Worm (Caenorhabditis elegans) whole organism, early embryonic: ENCODE measurements around the gene C35B1.8.

ENCODE experiments used
- B0310.2 ChIP-seq: sonication (generic microtip); optimal IDR thresholded peaks from 2 replicates; lab custom pipeline; 2016; ENCODE audit warnings: mild to moderate bottlenecking, missing genetic modification characterization, missing compliant biosample characterization
- aly-1 ChIP-seq: sonication (generic microtip); optimal IDR thresholded peaks from 2 replicates; lab custom pipeline; 2016; ENCODE audit warnings: missing genetic modification characterization, missing compliant biosample characterization
- ama-1 ChIP-seq: fragments of 150-350 bp; optimal IDR thresholded peaks from 2 replicates; lab custom pipeline; 2014
- ceh-13 ChIP-seq: fragments of 200-800 bp; sonication (Bioruptor generic); optimal IDR thresholded peaks from 2 replicates; lab custom pipeline; 2018; ENCODE audit warnings: mild to moderate bottlenecking, missing genetic modification characterization, missing compliant biosample characterization
- ceh-36 ChIP-seq: sonication (generic microtip); optimal IDR thresholded peaks from 2 replicates; lab custom pipeline; 2016; ENCODE audit warnings: missing genetic modification characterization, inconsistent platforms, missing compliant biosample characterization
- ets-7 ChIP-seq: sonication (generic microtip); optimal IDR thresholded peaks from 2 replicates; lab custom pipeline; 2016; ENCODE audit warnings: missing genotype, missing genetic modification characterization, missing compliant biosample characterization
- flt-1 ChIP-seq: fragments of 200-800 bp; sonication (Bioruptor generic); IDR thresholded peaks from 2 replicates; pipeline ENCODE4 v1.3.6; 2022; ENCODE audit warnings: missing genetic modification characterization, missing compliant biosample characterization
- hmbx-1 ChIP-seq: sonication (generic microtip); optimal IDR thresholded peaks from 2 replicates; lab custom pipeline; 2016; ENCODE audit warnings: mild to moderate bottlenecking, missing genetic modification characterization, missing compliant biosample characterization
- hmg-4 ChIP-seq: fragments of 200-800 bp; sonication (Bioruptor generic); optimal IDR thresholded peaks from 2 replicates; lab custom pipeline; 2018; ENCODE audit warnings: mild to moderate bottlenecking, missing genetic modification characterization, missing compliant biosample characterization
- hnd-1 ChIP-seq: sonication (generic microtip); optimal IDR thresholded peaks from 2 replicates; lab custom pipeline; 2016; ENCODE audit warnings: missing genetic modification characterization, missing compliant biosample characterization
- pes-1 ChIP-seq: fragments of 200-800 bp; sonication (Bioruptor generic); IDR thresholded peaks from 2 replicates; pipeline ENCODE4 v1.3.6; 2022; ENCODE audit warnings: missing genetic modification reagents, missing genetic modification characterization, missing compliant biosample characterization
- scrt-1 ChIP-seq: fragments of 200-800 bp; sonication (Bioruptor generic); IDR thresholded peaks from 2 replicates; pipeline ENCODE4 v1.3.6; 2022; ENCODE audit warnings: missing genetic modification characterization, missing compliant biosample characterization
- sea-1 ChIP-seq: fragments of 200-800 bp; sonication (Bioruptor generic); conservative IDR thresholded peaks from 2 replicates; pipeline ENCODE4 v1.3.6; 2022; ENCODE audit warnings: missing genetic modification characterization, missing compliant biosample characterization
- tbx-11 ChIP-seq: fragments of 200-800 bp; sonication (Bioruptor generic); IDR thresholded peaks from 2 replicates; pipeline ENCODE4 v1.3.6; 2022; ENCODE audit warnings: missing genetic modification characterization, missing compliant biosample characterization
- tbx-37 ChIP-seq: fragments of 200-800 bp; sonication (Bioruptor generic); conservative IDR thresholded peaks from 2 replicates; pipeline ENCODE4 v1.3.6; 2022; ENCODE audit warnings: missing genetic modification reagents, missing genetic modification characterization, missing compliant biosample characterization
- tra-4 ChIP-seq: sonication (generic microtip); optimal IDR thresholded peaks from 2 replicates; lab custom pipeline; 2017; ENCODE audit warnings: missing genetic modification characterization, missing compliant biosample characterization

C35B1.8 gene

ce11 chrIV:4033490-4033889 is 45.3 kb downstream of the C35B1.8 start:
- TF ChIP-seq tbx-11 (GFP tag; lab: Robert Waterston, UW) (no peak), B0310.2 (tag; lab: Kevin White, UChicago) (no peak), pes-1 (no peak), sea-1 (GFP tag; lab: Robert Waterston, UW) (no peak), ama-1 (lab: Kevin White, UChicago) (no peak), hmg-4 (GFP tag; lab: Kevin White, UChicago) (no peak), tbx-37 (GFP tag; lab: Robert Waterston, UW) (no peak), hnd-1 (tag; lab: Kevin White, UChicago) (no peak), ceh-36 (tag; lab: Kevin White, UChicago) (no peak), scrt-1 (GFP tag; lab: Robert Waterston, UW) (no peak), ceh-13 (no peak), ets-7 (tag; lab: Kevin White, UChicago) (no peak), tra-4 (tag; lab: Kevin White, UChicago) (no peak)

- no peak for TF ChIP-seq ceh-36 (tag; lab: Kevin White, UChicago)
- no peak for TF ChIP-seq sea-1 (GFP tag; lab: Robert Waterston, UW)
- no peak for TF ChIP-seq scrt-1 (GFP tag; lab: Robert Waterston, UW)
- no peak for TF ChIP-seq flt-1 (GFP tag; lab: Robert Waterston, UW)
- no peak for TF ChIP-seq hmg-4 (GFP tag; lab: Kevin White, UChicago)
- TF ChIP-seq ets-7 (tag; lab: Kevin White, UChicago): no peak
- TF ChIP-seq aly-1 (tag; lab: Kevin White, UChicago): no peak
- TF ChIP-seq pes-1: no peak
These were observed 46.5 kb downstream of the C35B1.8 start for ce11 chrIV:4032350-4032749.

ce11 chrIV:4030917-4031599 is 47.7 kb downstream of the C35B1.8 start:
- TF ChIP-seq aly-1 (tag; lab: Kevin White, UChicago): no peak
- no peak for TF ChIP-seq ama-1 (lab: Kevin White, UChicago)
- TF ChIP-seq tra-4 (tag; lab: Kevin White, UChicago): no peak
- no peak for TF ChIP-seq sea-1 (GFP tag; lab: Robert Waterston, UW)
- TF ChIP-seq pes-1: no peak
- no peak for TF ChIP-seq hnd-1 (tag; lab: Kevin White, UChicago)

- no peak for TF ChIP-seq hmbx-1 (tag; lab: Kevin White, UChicago)
- TF ChIP-seq ceh-36 (tag; lab: Kevin White, UChicago): no peak
- no peak for TF ChIP-seq tra-4 (tag; lab: Kevin White, UChicago)
- TF ChIP-seq pes-1: no peak
- TF ChIP-seq hnd-1 (tag; lab: Kevin White, UChicago): no peak
- TF ChIP-seq tbx-11 (GFP tag; lab: Robert Waterston, UW): no peak
- no peak for TF ChIP-seq scrt-1 (GFP tag; lab: Robert Waterston, UW)
These were observed 49.5 kb downstream of the C35B1.8 start for ce11 chrIV:4029288-4029687.

ce11 chrIV:4028177-4028576 is 50.6 kb downstream of the C35B1.8 start:
- TF ChIP-seq B0310.2 (tag; lab: Kevin White, UChicago): no peak
- TF ChIP-seq aly-1 (tag; lab: Kevin White, UChicago): peak; percentile 39
- no peak for TF ChIP-seq scrt-1 (GFP tag; lab: Robert Waterston, UW)
- TF ChIP-seq ceh-13: no peak
